Worm (Caenorhabditis elegans): ENCODE results near the gene F55D1.1.

DNA sequence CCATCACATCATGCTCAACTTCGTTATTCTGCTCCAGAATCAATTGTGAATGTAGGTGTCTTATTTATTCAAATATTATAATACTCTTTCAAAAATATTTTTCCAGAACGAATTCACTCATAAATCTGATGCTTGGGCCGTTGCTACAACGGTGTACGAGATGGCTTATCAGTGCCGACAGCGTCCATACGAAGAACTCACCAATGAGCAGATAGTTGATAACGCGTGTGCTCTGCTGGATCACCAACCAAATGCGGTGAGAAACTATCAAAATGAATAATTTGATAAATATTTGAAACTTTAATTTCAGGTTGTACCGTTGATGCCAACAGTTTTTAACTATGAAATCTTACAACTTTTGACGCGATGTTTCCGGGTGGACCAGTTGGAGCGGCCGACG is 24.0 kb upstream of the F55D1.1 start:
- TF ChIP-seq unc-62 (GFP tag; optimal IDR thresholded peaks at IDR 0.05) (no peak), rnt-1 (tag; optimal IDR thresholded peaks at IDR 0.05) (no peak), ceh-8 (GFP tag; optimal IDR thresholded peaks at IDR 0.05) (no peak), F16B12.6 (tag; optimal IDR thresholded peaks at IDR 0.05) (no peak), nhr-84 (tag; optimal IDR thresholded peaks at IDR 0.05) (no peak), sox-4 (tag; optimal IDR thresholded peaks at IDR 0.05) (no peak), nhr-77 (tag; optimal IDR thresholded peaks at IDR 0.05) (no peak), ama-1 (optimal IDR thresholded peaks at IDR 0.05) (no peak)
